Worm (Caenorhabditis elegans) whole organism, late embryonic: ENCODE measurements around the gene T21D9.2.

ENCODE experiments used
- C08G9.2 ChIP-seq: sonication (generic microtip); optimal IDR thresholded peaks from 2 replicates; lab custom pipeline; 2016; ENCODE audit warnings: mild to moderate bottlenecking, missing genetic modification characterization, moderate library complexity, missing compliant biosample characterization
- F13H6.1 ChIP-seq: sonication (generic microtip); optimal IDR thresholded peaks from 2 replicates; lab custom pipeline; 2016; ENCODE audit warnings: missing genetic modification characterization, missing compliant biosample characterization
- K02D7.2 ChIP-seq: sonication (generic microtip); optimal IDR thresholded peaks from 2 replicates; lab custom pipeline; 2017; ENCODE audit warnings: mild to moderate bottlenecking, missing genetic modification characterization, missing compliant biosample characterization
- ahr-1 ChIP-seq: sonication (generic microtip); optimal IDR thresholded peaks from 2 replicates; lab custom pipeline; 2016; ENCODE audit warnings: missing genetic modification characterization, missing compliant biosample characterization
- ama-1 ChIP-seq: fragments of 150-350 bp; optimal IDR thresholded peaks from 2 replicates; lab custom pipeline; 2014
- ceh-18 ChIP-seq: sonication (generic microtip); optimal IDR thresholded peaks from 2 replicates; lab custom pipeline; 2016; ENCODE audit warnings: missing genetic modification characterization, missing compliant biosample characterization
- ceh-19 ChIP-seq: fragments of 200-800 bp; sonication (Bioruptor generic); optimal IDR thresholded peaks from 2 replicates; lab custom pipeline; 2018; ENCODE audit warnings: mild to moderate bottlenecking, missing genetic modification characterization, missing compliant biosample characterization
- ceh-34 ChIP-seq: sonication (generic microtip); optimal IDR thresholded peaks from 2 replicates; lab custom pipeline; 2016; ENCODE audit warnings: mild to moderate bottlenecking, missing genetic modification characterization, missing compliant biosample characterization
- che-1 ChIP-seq: sonication (generic microtip); optimal IDR thresholded peaks from 2 replicates; lab custom pipeline; 2016; ENCODE audit warnings: mild to moderate bottlenecking, missing genetic modification characterization, missing compliant biosample characterization
- elt-2 ChIP-seq: sonication (generic microtip); optimal IDR thresholded peaks from 2 replicates; lab custom pipeline; 2016; ENCODE audit warnings: missing genetic modification reagents, missing genetic modification characterization, missing compliant biosample characterization
- ets-4 ChIP-seq: sonication (generic microtip); optimal IDR thresholded peaks from 2 replicates; lab custom pipeline; 2016; ENCODE audit warnings: missing genetic modification characterization, missing compliant biosample characterization
- fax-1 ChIP-seq: sonication (generic microtip); optimal IDR thresholded peaks from 2 replicates; lab custom pipeline; 2016; ENCODE audit warnings: missing genotype, missing genetic modification characterization, missing compliant biosample characterization
- hlh-15 ChIP-seq: sonication (generic microtip); optimal IDR thresholded peaks from 2 replicates; lab custom pipeline; 2016; ENCODE audit warnings: missing genetic modification characterization, missing compliant biosample characterization
- madf-2 ChIP-seq: sonication (generic microtip); optimal IDR thresholded peaks from 2 replicates; lab custom pipeline; 2017; ENCODE audit warnings: missing genetic modification characterization, missing compliant biosample characterization
- nfya-1 ChIP-seq: sonication (generic microtip); optimal IDR thresholded peaks from 2 replicates; lab custom pipeline; 2017; ENCODE audit warnings: missing genetic modification characterization, mild to moderate bottlenecking, missing compliant biosample characterization, antibody characterized with exemption, moderate library complexity
- nhr-11 ChIP-seq: fragments of 150-350 bp; optimal IDR thresholded peaks from 2 replicates; lab custom pipeline; 2014; ENCODE audit warnings: missing biosample characterization, missing genetic modification characterization
- pag-3 ChIP-seq: sonication (generic microtip); optimal IDR thresholded peaks from 2 replicates; lab custom pipeline; 2016; ENCODE audit warnings: missing compliant biosample characterization, missing genetic modification characterization, borderline replicate concordance
- pha-4 ChIP-seq: fragments of 150-350 bp; optimal IDR thresholded peaks from 2 replicates; lab custom pipeline; 2018; ENCODE audit warnings: missing biosample characterization, missing genetic modification reagents, missing genetic modification characterization
- pqm-1 ChIP-seq: sonication (generic microtip); optimal IDR thresholded peaks from 2 replicates; lab custom pipeline; 2016; ENCODE audit warnings: missing genetic modification characterization, missing compliant biosample characterization
- pros-1 ChIP-seq: fragments of 150-350 bp; optimal IDR thresholded peaks from 2 replicates; lab custom pipeline; 2014; ENCODE audit warnings: missing biosample characterization, missing genetic modification reagents, missing genetic modification characterization
- rnt-1 ChIP-seq: sonication (generic microtip); optimal IDR thresholded peaks from 2 replicates; lab custom pipeline; 2016; ENCODE audit warnings: missing genetic modification characterization, missing compliant biosample characterization
- sdc-2 ChIP-seq: sonication (generic microtip); optimal IDR thresholded peaks from 2 replicates; lab custom pipeline; 2016; ENCODE audit warnings: missing genotype, missing genetic modification characterization, missing compliant biosample characterization
- sox-2 ChIP-seq: fragments of 200-800 bp; sonication (Bioruptor generic); IDR thresholded peaks from 2 replicates; pipeline ENCODE4 v1.3.6; 2022; ENCODE audit warnings: missing genetic modification reagents, missing genetic modification characterization, missing compliant biosample characterization
- sox-4 ChIP-seq: sonication (generic microtip); optimal IDR thresholded peaks from 2 replicates; lab custom pipeline; 2017; ENCODE audit warnings: mild to moderate bottlenecking, missing genetic modification characterization, inconsistent platforms, missing compliant biosample characterization
- syd-9 ChIP-seq: sonication (generic microtip); optimal IDR thresholded peaks from 2 replicates; lab custom pipeline; 2016; ENCODE audit warnings: mild to moderate bottlenecking, missing genetic modification characterization, moderate library complexity, missing compliant biosample characterization
- tbx-2 ChIP-seq: sonication (generic microtip); optimal IDR thresholded peaks from 2 replicates; lab custom pipeline; 2016; ENCODE audit warnings: missing genetic modification characterization, missing compliant biosample characterization
- ttx-3 ChIP-seq: sonication (generic microtip); optimal IDR thresholded peaks from 2 replicates; lab custom pipeline; 2016; ENCODE audit warnings: missing genetic modification reagents, missing genetic modification characterization, missing compliant biosample characterization
- unc-3 ChIP-seq, 2 experiments: fragments of 200-800 bp in 1 of 2; sonication (Bioruptor generic) in 1 of 2; sonication (generic microtip) in 1 of 2; conservative IDR thresholded peaks in 1 of 2; optimal IDR thresholded peaks in 1 of 2; 2 replicates each; pipeline versions ENCODE4 v1.3.6 to Lab custom; 2016 to 2022; ENCODE audit warnings: missing compliant biosample characterization in 2 of 2, missing genetic modification characterization in 2 of 2, missing genetic modification reagents in 1 of 2
- unc-42 ChIP-seq: sonication (generic microtip); optimal IDR thresholded peaks from 2 replicates; lab custom pipeline; 2016; ENCODE audit warnings: missing genotype, missing genetic modification characterization, missing compliant biosample characterization
- unc-86 ChIP-seq: sonication (generic microtip); optimal IDR thresholded peaks from 2 replicates; lab custom pipeline; 2016; ENCODE audit warnings: missing genetic modification characterization, missing compliant biosample characterization
- ztf-16 ChIP-seq: sonication (generic microtip); optimal IDR thresholded peaks from 2 replicates; lab custom pipeline; 2017; ENCODE audit warnings: missing genetic modification characterization, missing compliant biosample characterization

The T21D9.2 gene

ce11 chrX:2116304-2116867 is 19.7 kb upstream of the T21D9.2 start:
- TF ChIP-seq ceh-19 (GFP tag; lab: Kevin White, UChicago), result no peak
- peak; percentile 18 for TF ChIP-seq sdc-2 (tag; lab: Kevin White, UChicago)
- no peak for TF ChIP-seq ztf-16 (tag; lab: Kevin White, UChicago)
- peak; percentile 6 for TF ChIP-seq nfya-1
- no peak for TF ChIP-seq sox-4
- TF ChIP-seq, all 69 proteins: peak for 2

- TF ChIP-seq unc-42 (tag; lab: Kevin White, UChicago), result no peak
- TF ChIP-seq ceh-18, result no peak
- TF ChIP-seq tbx-2 (tag; lab: Kevin White, UChicago), result no peak
- TF ChIP-seq pqm-1 (tag; lab: Kevin White, UChicago), result no peak
- no peak for TF ChIP-seq fax-1 (tag; lab: Kevin White, UChicago)
- no peak for TF ChIP-seq K02D7.2 (tag; lab: Kevin White, UChicago)
- no peak for TF ChIP-seq sdc-2 (tag; lab: Kevin White, UChicago)
- TF ChIP-seq elt-2 (tag; lab: Kevin White, UChicago), result no peak
- no peak for TF ChIP-seq madf-2 (tag; lab: Kevin White, UChicago)
- no peak for TF ChIP-seq rnt-1 (tag; lab: Kevin White, UChicago)
These were observed 17.5 kb upstream of the T21D9.2 start for ce11 chrX:2114171-2114570.

- TF ChIP-seq syd-9 (tag; lab: Kevin White, UChicago), result no peak
- no peak for TF ChIP-seq pha-4 (tag; lab: Kevin White, UChicago)
- no peak for TF ChIP-seq hlh-15 (tag; lab: Kevin White, UChicago)
- no peak for TF ChIP-seq pag-3 (tag; lab: Kevin White, UChicago)
- no peak for TF ChIP-seq unc-86
- TF ChIP-seq pros-1, result no peak
- TF ChIP-seq ceh-34 (tag; lab: Kevin White, UChicago), result no peak
- TF ChIP-seq fax-1 (tag; lab: Kevin White, UChicago), result no peak
- TF ChIP-seq C08G9.2 (tag; lab: Kevin White, UChicago), result no peak
- TF ChIP-seq sox-2, result no peak
- TF ChIP-seq ceh-18, result no peak
- TF ChIP-seq ama-1 (lab: Kevin White, UChicago), result no peak
- no peak for TF ChIP-seq F13H6.1 (tag; lab: Kevin White, UChicago)
- TF ChIP-seq, all 69 proteins: peak for 0
These were observed 16.3 kb upstream of the T21D9.2 start, which contains the start of gene bus-5 for ce11 chrX:2113004-2113403. TSS of gene bus-5 (minus strand) at chrX:2113104.

- no peak for TF ChIP-seq nhr-11 (tag; lab: Kevin White, UChicago)
- TF ChIP-seq rnt-1 (tag; lab: Kevin White, UChicago), result no peak
- TF ChIP-seq F13H6.1 (tag; lab: Kevin White, UChicago), result no peak
- TF ChIP-seq ceh-34 (tag; lab: Kevin White, UChicago), result no peak
These were observed 14.1 kb upstream of the T21D9.2 start for ce11 chrX:2110603-2111327.

ce11 chrX:2108682-2109081 is 12.0 kb upstream of the T21D9.2 start, which contains the start of gene F53B1.2:
TSS of gene F53B1.2 (plus strand) at chrX:2108982.
- TF ChIP-seq ahr-1 (no peak), unc-3 (GFP tag; conservative IDR thresholded peaks at IDR 0.05; lab: Robert Waterston, UW) (no peak), unc-3 (tag; optimal IDR thresholded peaks at IDR 0.05; lab: Kevin White, UChicago) (no peak), che-1 (no peak), ets-4 (tag; lab: Kevin White, UChicago) (no peak), nfya-1 (no peak), ttx-3 (tag; lab: Kevin White, UChicago) (no peak), F13H6.1 (tag; lab: Kevin White, UChicago) (no peak), pros-1 (no peak)
